Fruit fly (Drosophila melanogaster): ENCODE data around the gene AdamTS-A.
A peak's percentile ranks its signal among the peaks of the same experiment; 100 is the strongest.

Gene AdamTS-A

DNA sequence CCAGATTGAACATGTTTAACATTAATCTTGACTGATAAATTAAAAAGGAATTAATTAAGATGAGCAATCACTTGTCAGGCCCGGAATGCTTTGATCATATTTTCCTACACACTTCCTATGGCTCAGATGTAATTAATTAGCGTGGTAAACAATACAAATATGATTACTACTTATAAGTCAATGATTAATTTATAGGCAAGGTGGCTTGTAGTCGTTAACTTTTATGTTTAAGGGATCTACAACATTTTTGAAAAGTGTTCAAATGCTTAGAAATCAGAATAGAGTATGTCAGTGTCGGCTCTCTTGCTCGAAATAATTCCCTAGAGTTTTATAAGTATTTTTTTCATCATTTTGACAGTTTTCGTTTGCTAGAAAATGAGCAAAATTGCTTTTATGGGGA, 4.3 kb downstream of the AdamTS-A start (continued):
- TF ChIP-seq CG1024 (GFP tag; IDR thresholded peaks at IDR 0.05) = no peak
- TF ChIP-seq Drgx (GFP tag; IDR thresholded peaks at IDR 0.05) = no peak
- TF ChIP-seq sens-2 (GFP tag; IDR thresholded peaks at IDR 0.05) = no peak
- TF ChIP-seq wor (GFP tag; IDR thresholded peaks at IDR 0.05) = no peak
- TF ChIP-seq ERR (GFP tag; optimal IDR thresholded peaks at IDR 0.05) = no peak
- no peak for TF ChIP-seq repo (GFP tag; optimal IDR thresholded peaks at IDR 0.05)
- no peak for TF ChIP-seq Ada2b (GFP tag; IDR thresholded peaks at IDR 0.05)
- no peak for TF ChIP-seq Poxn (GFP tag; IDR thresholded peaks at IDR 0.05)
- TF ChIP-seq chinmo (GFP tag; IDR thresholded peaks at IDR 0.05; ENCODE audit: partially characterized antibody) = no peak
- TF ChIP-seq CG15011 (GFP tag; optimal IDR thresholded peaks at IDR 0.05) = no peak
- no peak for TF ChIP-seq CG4424 (GFP tag; optimal IDR thresholded peaks at IDR 0.05)
- TF ChIP-seq Tbp (GFP tag; optimal IDR thresholded peaks at IDR 0.05) = no peak
- TF ChIP-seq CG13424 (tag; optimal IDR thresholded peaks at IDR 0.05) = no peak
- TF ChIP-seq aop (GFP tag; IDR thresholded peaks at IDR 0.05) = no peak
- TF ChIP-seq CG10267 (tag; optimal IDR thresholded peaks at IDR 0.05) = no peak
- no peak for TF ChIP-seq Rx (GFP tag; IDR thresholded peaks at IDR 0.05)
- TF ChIP-seq Xrp1 (GFP tag; IDR thresholded peaks at IDR 0.05) = no peak
- peak; percentile 27 for TF ChIP-seq CG7839 (tag; optimal IDR thresholded peaks at IDR 0.05)
- no peak for TF ChIP-seq CG8388 (GFP tag; optimal IDR thresholded peaks at IDR 0.05)
- TF ChIP-seq CG17829 (tag; optimal IDR thresholded peaks at IDR 0.05) = no peak
- no peak for TF ChIP-seq grn (GFP tag; optimal IDR thresholded peaks at IDR 0.05)
- peak; percentile 31 for TF ChIP-seq Meics (GFP tag; optimal IDR thresholded peaks at IDR 0.05)
- TF ChIP-seq grau (tag; optimal IDR thresholded peaks at IDR 0.05) = peak; percentile 34
- TF ChIP-seq Hsf (GFP tag; optimal IDR thresholded peaks at IDR 0.05) = no peak
- no peak for TF ChIP-seq wdn (GFP tag; IDR thresholded peaks at IDR 0.05)
- no peak for TF ChIP-seq CG31365 (tag; optimal IDR thresholded peaks at IDR 0.05)
- TF ChIP-seq H2.0 (GFP tag; IDR thresholded peaks at IDR 0.05) = no peak
- peak; percentile 51 for TF ChIP-seq CG2120 (GFP tag; optimal IDR thresholded peaks at IDR 0.05)
- no peak for TF ChIP-seq gsb (GFP tag; IDR thresholded peaks at IDR 0.05)
- TF ChIP-seq Lim3 (GFP tag; IDR thresholded peaks at IDR 0.05) = no peak
- TF ChIP-seq CG9797 (GFP tag; optimal IDR thresholded peaks at IDR 0.05) = no peak

DNA sequence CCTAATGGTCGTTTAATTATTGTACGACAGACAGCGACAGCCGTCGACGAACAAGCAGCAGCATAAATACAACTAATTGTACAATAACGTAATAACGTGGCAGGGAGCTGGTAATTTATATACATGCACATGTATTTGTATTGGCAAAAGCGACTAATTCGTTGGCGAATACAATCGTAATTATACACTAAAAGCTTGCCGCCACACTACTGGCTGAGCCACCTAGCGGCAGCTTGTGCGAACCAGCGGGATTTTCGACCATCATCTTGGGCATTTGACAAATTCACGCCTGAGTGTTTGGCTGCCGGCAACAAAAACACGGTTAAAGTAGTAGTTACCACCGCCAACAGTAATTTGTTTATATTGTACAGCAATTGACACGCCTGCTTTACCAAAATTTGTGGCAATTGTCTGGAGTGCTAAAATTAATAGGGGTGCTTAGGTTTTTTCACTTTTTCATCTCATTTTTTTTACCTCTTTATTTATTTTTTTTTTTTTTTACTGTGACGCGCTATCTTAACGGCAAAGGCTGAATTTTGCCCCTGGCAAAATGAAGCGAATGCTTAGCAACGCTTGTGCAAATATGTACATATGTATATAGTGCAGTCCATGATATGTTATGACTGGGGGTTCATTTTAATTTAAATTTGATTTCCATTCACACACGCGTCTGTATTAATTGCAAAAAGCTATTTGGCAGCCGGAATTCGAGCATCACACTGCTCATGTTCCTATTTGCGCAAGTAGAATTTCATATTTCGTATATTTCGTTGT, 7.8 kb downstream of the AdamTS-A start:
- peak; percentile 59 for TF ChIP-seq sens (GFP tag)
- peak; percentile 16 for TF ChIP-seq Med (GFP tag)
- 0 out of 3 replicates have a peak, but pooled peaks have one; percentile 17 for TF ChIP-seq so (GFP tag; IDR thresholded peaks at IDR 0.05)
- 0 out of 3 replicates have a peak, but pooled peaks have one; percentile 38 for TF ChIP-seq CG6175 (GFP tag; IDR thresholded peaks at IDR 0.05)
- peak; percentile 84 for TF ChIP-seq CG10979 (tag; optimal IDR thresholded peaks at IDR 0.05)
- TF ChIP-seq CG16863 (GFP tag; optimal IDR thresholded peaks at IDR 0.05) = peak; percentile 0
- TF ChIP-seq CTCF (GFP tag; optimal IDR thresholded peaks at IDR 0.05) = peak; percentile 87
- TF ChIP-seq CG5180 (GFP tag; optimal IDR thresholded peaks at IDR 0.05) = no peak
- peak; percentile 27; the same call in 1 of the 3 replicates for TF ChIP-seq CG6791 (GFP tag; IDR thresholded peaks at IDR 0.05; ENCODE audit: partially characterized antibody)
- TF ChIP-seq tio (GFP tag; optimal IDR thresholded peaks at IDR 0.05) = peak; percentile 33
- no peak for TF ChIP-seq CG10274 (GFP tag; optimal IDR thresholded peaks at IDR 0.05)

Measured in whole organism, embryonic.